Fruit fly (Drosophila melanogaster): ENCODE results near the gene mRpS22.

mRpS22 gene

DNA sequence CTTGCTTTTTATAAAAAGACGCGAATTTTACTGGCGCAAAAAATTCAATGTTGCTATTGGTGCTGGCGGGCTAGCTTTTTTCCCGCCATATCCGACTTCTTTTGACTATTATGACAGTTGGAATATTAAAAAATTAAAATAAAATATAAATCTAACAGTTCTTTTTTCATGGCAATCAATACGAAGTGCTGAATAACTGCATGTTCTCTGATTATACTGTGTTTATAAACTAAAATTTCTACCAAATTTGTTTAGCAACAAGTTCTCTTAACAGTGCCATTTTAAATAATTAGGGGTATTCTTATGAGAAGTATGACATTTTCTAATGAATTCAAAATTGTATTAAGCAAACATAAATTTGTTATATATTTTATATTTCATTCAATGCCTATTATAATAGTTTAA lies 2.7 kb downstream of the mRpS22 start, which contains the start of gene Boh1 (continued):
- TF ChIP-seq usp (GFP tag; optimal IDR thresholded peaks at IDR 0.05) (no peak), CG31388 (GFP tag; optimal IDR thresholded peaks at IDR 0.05) (no peak), zen (tag; optimal IDR thresholded peaks at IDR 0.05) (peak; percentile 3), CG6765 (GFP tag; optimal IDR thresholded peaks at IDR 0.05) (peak; percentile 37), CG9817 (tag; optimal IDR thresholded peaks at IDR 0.05) (peak; percentile 2), pita (GFP tag; optimal IDR thresholded peaks at IDR 0.05) (no peak), B-H2 (GFP tag; optimal IDR thresholded peaks at IDR 0.05) (peak; percentile 42), CG15269 (tag; optimal IDR thresholded peaks at IDR 0.05) (peak; percentile 45), CG14710 (tag; optimal IDR thresholded peaks at IDR 0.05) (peak; percentile 51), CG5953 (GFP tag; IDR thresholded peaks at IDR 0.05) (no peak), CG3281 (GFP tag; optimal IDR thresholded peaks at IDR 0.05) (peak; percentile 16), Sox100B (GFP tag; optimal IDR thresholded peaks at IDR 0.05) (peak; percentile 63), row (GFP tag; IDR thresholded peaks at IDR 0.05) (peak; percentile 90), Fer1 (GFP tag; optimal IDR thresholded peaks at IDR 0.05) (peak; percentile 53), kah (GFP tag; optimal IDR thresholded peaks at IDR 0.05) (no peak), CG9727 (GFP tag; optimal IDR thresholded peaks at IDR 0.05) (peak; percentile 12), CG15601 (tag; optimal IDR thresholded peaks at IDR 0.05) (peak; percentile 32), tap (tag; optimal IDR thresholded peaks at IDR 0.05) (peak; percentile 46), tgo (GFP tag; IDR thresholded peaks at IDR 0.05) (peak; percentile 24; the same call in 1 of the 3 replicates), CG14441 (GFP tag; IDR thresholded peaks at IDR 0.05) (peak; percentile 28; the same call in 1 of the 2 replicates), CG6689 (GFP tag; IDR thresholded peaks at IDR 0.05) (0 out of 2 replicates have a peak, but pooled peaks have one; percentile 27), CG7556 (GFP tag; optimal IDR thresholded peaks at IDR 0.05) (peak; percentile 20), CG13296 (GFP tag; optimal IDR thresholded peaks at IDR 0.05) (peak; percentile 56), ap (GFP tag; IDR thresholded peaks at IDR 0.05) (no peak), HmgZ (tag; optimal IDR thresholded peaks at IDR 0.05) (peak; percentile 34), Dek (tag; optimal IDR thresholded peaks at IDR 0.05) (peak; percentile 28), Meics (GFP tag; optimal IDR thresholded peaks at IDR 0.05) (peak; percentile 30), Fer3 (tag; optimal IDR thresholded peaks at IDR 0.05) (peak; percentile 17), Rfx (GFP tag; IDR thresholded peaks at IDR 0.05) (0 out of 2 replicates have a peak, but pooled peaks have one; percentile 13), CG17361 (GFP tag; IDR thresholded peaks at IDR 0.05) (peak; percentile 69; the same call in 2 of the 3 replicates), Blimp-1 (GFP tag; optimal IDR thresholded peaks at IDR 0.05) (peak; percentile 13), CG17829 (tag; optimal IDR thresholded peaks at IDR 0.05) (peak; percentile 70), CG18262 (tag; optimal IDR thresholded peaks at IDR 0.05) (peak; percentile 47), Doc2 (GFP tag; IDR thresholded peaks at IDR 0.05) (no peak), Dp (GFP tag; optimal IDR thresholded peaks at IDR 0.05) (peak; percentile 6), CG30403 (GFP tag; optimal IDR thresholded peaks at IDR 0.05) (peak; percentile 37), CG11085 (GFP tag; IDR thresholded peaks at IDR 0.05) (no peak), Hr51 (GFP tag; optimal IDR thresholded peaks at IDR 0.05) (peak in 1 of 2 experiments; percentile 24), CG11723 (GFP tag; optimal IDR thresholded peaks at IDR 0.05) (no peak), trem (tag; optimal IDR thresholded peaks at IDR 0.05) (peak; percentile 65), sens (GFP tag) (peak; percentile 68), lola (GFP tag; optimal IDR thresholded peaks at IDR 0.05) (peak in 1 of 3 experiments; percentile 23), slbo (GFP tag; IDR thresholded peaks at IDR 0.05) (peak; percentile 25; the same call in 1 of the 2 replicates), CG12391 (tag; optimal IDR thresholded peaks at IDR 0.05) (peak; percentile 61), CG10979 (tag; optimal IDR thresholded peaks at IDR 0.05) (peak; percentile 36), twi (tag; optimal IDR thresholded peaks at IDR 0.05) (peak; percentile 8), CG31441 (GFP tag; IDR thresholded peaks at IDR 0.05) (peak; percentile 70), CG8089 (GFP tag; optimal IDR thresholded peaks at IDR 0.05) (no peak), Eip74EF (GFP tag; optimal IDR thresholded peaks at IDR 0.05) (peak in 1 of 2 experiments; percentile 12)

All from whole organism, embryonic.